Worm (Caenorhabditis elegans) whole organism, L3 larva: ENCODE measurements around the gene rab-1.
A peak's percentile ranks its signal among the peaks of the same experiment; 100 is the strongest.

Experiments used
- R02D3.7 ChIP-seq: fragments of 150-350 bp; optimal IDR thresholded peaks from 2 replicates; lab custom pipeline; 2014; ENCODE audit warnings: missing biosample characterization, missing genetic modification characterization
- aly-2 ChIP-seq: fragments of 150-350 bp; optimal IDR thresholded peaks from 2 replicates; lab custom pipeline; 2014; ENCODE audit warnings: missing biosample characterization, missing genetic modification characterization
- ama-1 ChIP-seq: fragments of 150-350 bp; optimal IDR thresholded peaks from 2 replicates; lab custom pipeline; 2018
- ceh-28 ChIP-seq: fragments of 150-350 bp; optimal IDR thresholded peaks from 2 replicates; lab custom pipeline; 2014; ENCODE audit warnings: missing biosample characterization, missing genetic modification reagents, missing genetic modification characterization
- ceh-82 ChIP-seq: fragments of 150-350 bp; optimal IDR thresholded peaks from 2 replicates; lab custom pipeline; 2014; ENCODE audit warnings: missing biosample characterization, missing genetic modification characterization
- ceh-9 ChIP-seq: sonication (generic microtip); optimal IDR thresholded peaks from 2 replicates; lab custom pipeline; 2018; ENCODE audit warnings: missing biosample characterization, missing genetic modification characterization
- daf-12 ChIP-seq: fragments of 150-350 bp; optimal IDR thresholded peaks from 2 replicates; lab custom pipeline; 2014; ENCODE audit warnings: missing biosample characterization, missing genetic modification reagents, missing genetic modification characterization
- egl-27 ChIP-seq: sonication (generic microtip); optimal IDR thresholded peaks from 4 replicates; lab custom pipeline; 2017; ENCODE audit warnings: missing biosample characterization, missing genetic modification reagents, missing genetic modification characterization
- elt-1 ChIP-seq: fragments of 150-350 bp; optimal IDR thresholded peaks from 2 replicates; lab custom pipeline; 2014; ENCODE audit warnings: missing biosample characterization, missing genetic modification characterization
- elt-2 ChIP-seq: sonication (generic microtip); optimal IDR thresholded peaks from 2 replicates; lab custom pipeline; 2016; ENCODE audit warnings: missing genetic modification reagents, mild to moderate bottlenecking, missing genetic modification characterization, missing compliant biosample characterization
- elt-3 ChIP-seq, 3 experiments: fragments of 150-350 bp in 1 of 3; sonication (generic microtip) in 2 of 3; optimal IDR thresholded peaks; 2 replicates in 2 of 3; 4 replicates in 1 of 3; lab custom pipeline; 2014 to 2017; ENCODE audit warnings: missing biosample characterization in 3 of 3, missing genetic modification characterization in 3 of 3
- fkh-2 ChIP-seq: fragments of 150-350 bp; optimal IDR thresholded peaks from 2 replicates; lab custom pipeline; 2014; ENCODE audit warnings: missing biosample characterization, missing genetic modification reagents, missing genetic modification characterization
- fos-1 ChIP-seq: fragments of 150-350 bp; optimal IDR thresholded peaks from 2 replicates; lab custom pipeline; 2014; ENCODE audit warnings: missing biosample characterization, missing genetic modification characterization
- hmg-11 ChIP-seq: sonication (generic microtip); optimal IDR thresholded peaks from 2 replicates; lab custom pipeline; 2016; ENCODE audit warnings: missing genetic modification characterization, missing compliant biosample characterization
- jun-1 ChIP-seq: fragments of 150-350 bp; optimal IDR thresholded peaks from 2 replicates; lab custom pipeline; 2014; ENCODE audit warnings: missing biosample characterization, missing genetic modification reagents, missing genetic modification characterization
- lin-15B ChIP-seq: fragments of 150-350 bp; optimal IDR thresholded peaks from 2 replicates; lab custom pipeline; 2014; ENCODE audit warnings: missing biosample characterization, missing genetic modification characterization
- lin-39 ChIP-seq: fragments of 150-350 bp; optimal IDR thresholded peaks from 2 replicates; lab custom pipeline; 2018; ENCODE audit warnings: missing biosample characterization, missing genetic modification reagents, missing genetic modification characterization
- lsy-12 ChIP-seq: sonication (generic microtip); optimal IDR thresholded peaks from 2 replicates; lab custom pipeline; 2016; ENCODE audit warnings: mild to moderate bottlenecking, missing genetic modification characterization, missing compliant biosample characterization
- mdl-1 ChIP-seq: fragments of 150-350 bp; optimal IDR thresholded peaks from 2 replicates; lab custom pipeline; 2014; ENCODE audit warnings: missing biosample characterization, missing genetic modification characterization
- mml-1 ChIP-seq: fragments of 150-350 bp; sonication (generic microtip); optimal IDR thresholded peaks from 3 replicates; lab custom pipeline; 2014; ENCODE audit warnings: missing biosample characterization, missing genetic modification characterization
- nfya-1 ChIP-seq: sonication (generic microtip); optimal IDR thresholded peaks from 2 replicates; lab custom pipeline; 2017; ENCODE audit warnings: missing genetic modification characterization, mild to moderate bottlenecking, missing compliant biosample characterization, antibody characterized with exemption, moderate library complexity; ENCODE audit not compliant: insufficient read depth
- nhr-11 ChIP-seq: fragments of 150-350 bp; optimal IDR thresholded peaks from 2 replicates; lab custom pipeline; 2014; ENCODE audit warnings: missing biosample characterization, missing genetic modification characterization
- nhr-12 ChIP-seq: fragments of 150-350 bp; optimal IDR thresholded peaks from 2 replicates; lab custom pipeline; 2014; ENCODE audit warnings: missing biosample characterization, missing genetic modification characterization
- nhr-25 ChIP-seq: sonication (generic microtip); optimal IDR thresholded peaks from 2 replicates; lab custom pipeline; 2017; ENCODE audit warnings: missing biosample characterization, missing genetic modification characterization
- nhr-76 ChIP-seq: fragments of 150-350 bp; sonication (generic microtip); optimal IDR thresholded peaks from 5 replicates; lab custom pipeline; 2014; ENCODE audit warnings: missing biosample characterization, missing genetic modification characterization
- nhr-77 ChIP-seq: fragments of 150-350 bp; optimal IDR thresholded peaks from 2 replicates; lab custom pipeline; 2014; ENCODE audit warnings: missing biosample characterization, missing genetic modification characterization
- pha-4 ChIP-seq: fragments of 150-350 bp; optimal IDR thresholded peaks from 2 replicates; lab custom pipeline; 2014; ENCODE audit warnings: missing biosample characterization, missing genetic modification reagents, missing genetic modification characterization
- pqm-1 ChIP-seq: fragments of 150-350 bp; optimal IDR thresholded peaks from 2 replicates; lab custom pipeline; 2017; ENCODE audit warnings: missing biosample characterization, missing genetic modification characterization, inconsistent platforms
- skn-1 ChIP-seq: fragments of 150-350 bp; optimal IDR thresholded peaks from 2 replicates; lab custom pipeline; 2014; ENCODE audit warnings: missing biosample characterization, missing genetic modification characterization
- tbx-2 ChIP-seq: sonication (generic microtip); optimal IDR thresholded peaks from 2 replicates; lab custom pipeline; 2016; ENCODE audit warnings: mild to moderate bottlenecking, missing genetic modification characterization, missing compliant biosample characterization
- unc-39 ChIP-seq: sonication (generic microtip); optimal IDR thresholded peaks from 4 replicates; lab custom pipeline; 2017; ENCODE audit warnings: missing biosample characterization, missing genetic modification characterization
- unc-62 ChIP-seq: fragments of 150-350 bp; sonication (generic microtip); optimal IDR thresholded peaks from 4 replicates; lab custom pipeline; 2014; ENCODE audit warnings: missing biosample characterization, missing genetic modification reagents, missing genetic modification characterization

Gene rab-1

ce11 chrV:1230540-1230939, 33.2 kb downstream of the rab-1 start:
- no peak for TF ChIP-seq lin-39 (tag; lab: Kevin White, UChicago)
- no peak for TF ChIP-seq unc-39 (tag; lab: Kevin White, UChicago)
- no peak for TF ChIP-seq nhr-77
- no peak for TF ChIP-seq egl-27 (tag; lab: Kevin White, UChicago)
- TF ChIP-seq pqm-1 (tag; lab: Kevin White, UChicago), result no peak
- TF ChIP-seq aly-2 (tag; lab: Kevin White, UChicago), result no peak
- no peak for TF ChIP-seq nhr-11 (tag; lab: Kevin White, UChicago)
- TF ChIP-seq nhr-12, result no peak
- TF ChIP-seq nhr-25 (tag; lab: Kevin White, UChicago), result no peak
- TF ChIP-seq ceh-28 (tag; lab: Kevin White, UChicago), result no peak
- no peak for TF ChIP-seq fkh-2 (tag; lab: Kevin White, UChicago)
- TF ChIP-seq lin-15B (tag; lab: Kevin White, UChicago), result no peak
- no peak for TF ChIP-seq daf-12
- no peak for TF ChIP-seq elt-3 (tag; optimal IDR thresholded peaks at IDR 0.05; lab: Kevin White, UChicago)
- TF ChIP-seq ceh-82 (tag; lab: Kevin White, UChicago), result no peak

DNA sequence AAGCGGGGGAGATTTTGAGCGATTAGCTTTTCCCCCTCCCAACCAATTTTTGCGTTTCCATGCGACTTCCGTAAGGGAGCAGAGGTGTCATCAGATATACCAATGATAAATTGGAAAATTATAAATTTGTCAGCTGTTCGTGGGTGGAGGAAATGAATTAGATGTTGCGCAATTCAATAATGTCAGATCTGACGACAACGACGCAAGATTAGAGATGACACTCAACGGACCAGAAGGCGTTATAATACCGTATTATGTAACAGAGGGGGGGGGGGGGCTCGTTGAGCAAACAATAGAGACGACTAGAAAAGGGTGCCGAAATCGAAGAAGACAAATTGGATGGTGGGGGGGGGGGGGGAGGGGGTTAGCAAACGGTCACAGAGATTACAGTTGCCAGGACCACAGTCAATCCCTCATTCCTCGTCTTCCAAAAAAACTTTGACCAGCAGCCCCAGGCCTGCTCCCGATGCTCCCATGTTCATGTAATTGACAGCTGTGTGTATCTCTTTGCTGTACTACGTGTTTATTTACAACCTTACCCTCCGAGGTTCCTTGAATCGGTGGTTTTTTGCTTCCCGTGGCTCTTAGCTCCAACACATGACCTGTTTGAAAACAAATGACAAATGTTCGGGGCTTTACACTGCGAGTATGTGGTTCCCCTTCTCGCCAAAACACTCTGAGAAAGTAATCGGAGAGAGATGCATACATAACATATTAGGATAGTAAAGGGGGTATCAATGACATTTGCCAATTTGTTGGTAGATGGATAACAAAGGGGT, 34.7 kb downstream of the rab-1 start:
- TF ChIP-seq lin-39 (tag; lab: Kevin White, UChicago) (peak; percentile 67), unc-39 (tag; lab: Kevin White, UChicago) (no peak)
- TF ChIP-seq, all 47 proteins: peak for 1

DNA sequence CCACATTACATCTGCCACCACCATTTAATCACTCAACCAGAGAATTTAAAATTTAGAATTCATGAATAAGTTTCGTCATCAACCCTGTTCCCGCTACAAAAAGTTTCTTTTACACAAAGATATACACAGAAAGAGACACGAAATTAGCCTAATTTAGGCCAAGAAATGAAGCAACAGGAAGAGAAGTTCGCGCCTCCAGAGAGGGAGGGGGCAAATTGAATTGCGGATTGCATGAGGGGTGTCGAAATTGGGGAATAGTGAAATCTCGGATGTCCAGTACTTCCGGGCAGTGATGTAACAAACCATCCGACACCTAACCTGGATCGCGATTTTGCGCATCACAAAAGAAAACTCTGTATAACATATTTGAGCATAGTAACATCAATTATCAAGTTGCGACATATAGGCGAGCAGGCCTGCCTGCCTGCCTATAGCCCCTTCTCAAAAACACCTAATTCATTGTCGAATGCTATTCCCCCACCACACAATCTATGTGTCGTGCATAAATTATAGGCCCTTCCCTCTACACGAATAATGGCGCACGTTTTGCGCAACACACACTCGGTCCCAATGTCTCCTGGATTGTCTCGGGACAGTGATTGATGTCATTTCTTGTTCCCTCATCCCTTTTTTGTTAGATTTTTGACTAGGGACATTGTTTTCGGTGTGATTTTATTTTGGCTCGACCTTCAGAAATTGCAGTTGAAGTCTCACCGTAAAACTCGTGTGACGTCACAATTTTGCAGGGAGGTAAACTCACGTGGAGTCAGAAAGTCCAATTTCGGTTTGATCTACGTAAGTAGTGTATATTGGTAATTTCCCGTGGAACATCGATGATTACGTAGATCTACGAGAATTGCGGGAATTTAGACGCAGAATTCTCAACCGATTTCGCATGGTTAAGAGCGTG, 35.8 kb downstream of the rab-1 start:
- peak; percentile 79 for TF ChIP-seq lin-39 (tag; lab: Kevin White, UChicago)
- TF ChIP-seq elt-3 (tag; optimal IDR thresholded peaks at IDR 0.05; lab: Kevin White, UChicago), result no peak
- no peak for TF ChIP-seq ceh-82 (tag; lab: Kevin White, UChicago)

ce11 chrV:1226239-1226638, 37.5 kb downstream of the rab-1 start:
- no peak for TF ChIP-seq jun-1 (tag; lab: Kevin White, UChicago)
- no peak for TF ChIP-seq elt-2 (tag; lab: Kevin White, UChicago)
- TF ChIP-seq daf-12, result no peak
- TF ChIP-seq nfya-1 (tag; lab: Kevin White, UChicago), result no peak
- no peak for TF ChIP-seq fos-1 (tag; lab: Kevin White, UChicago)
- no peak for TF ChIP-seq mdl-1 (tag; lab: Kevin White, UChicago)

- TF ChIP-seq skn-1 (tag; lab: Kevin White, UChicago) (no peak), unc-62 (no peak), pha-4 (tag; lab: Kevin White, UChicago) (no peak), mdl-1 (tag; lab: Kevin White, UChicago) (no peak), ama-1 (lab: Kevin White, UChicago) (no peak), elt-1 (tag; lab: Kevin White, UChicago) (no peak), hmg-11 (tag; lab: Kevin White, UChicago) (no peak), fos-1 (tag; lab: Kevin White, UChicago) (no peak), daf-12 (no peak), lsy-12 (tag; lab: Kevin White, UChicago) (no peak)
These were observed 40.2 kb downstream of the rab-1 start for ce11 chrV:1223559-1223958.

- TF ChIP-seq mml-1 (tag; lab: Kevin White, UChicago) (no peak), lsy-12 (tag; lab: Kevin White, UChicago) (no peak), ceh-9 (no peak), skn-1 (tag; lab: Kevin White, UChicago) (no peak), tbx-2 (tag; lab: Kevin White, UChicago) (no peak), aly-2 (tag; lab: Kevin White, UChicago) (no peak), daf-12 (no peak), unc-62 (no peak), R02D3.7 (tag; lab: Kevin White, UChicago) (no peak), nhr-76 (tag; lab: Kevin White, UChicago) (no peak), nfya-1 (tag; lab: Kevin White, UChicago) (no peak)
These were observed 43.3 kb downstream of the rab-1 start, which contains the start of gene Y50D4A.10 for ce11 chrV:1220509-1220908. Gene Y50D4A.10, minus strand, starts transcription at chrV:1220565.
